Worm (Caenorhabditis elegans): ENCODE results near the gene sqst-1.

sqst-1 gene

ce11 chrIV:12080807-12081206, 46.7 kb downstream of the sqst-1 start:
- TF ChIP-seq nhr-77 (tag; optimal IDR thresholded peaks at IDR 0.05) (no peak), T26A8.4 (GFP tag; IDR thresholded peaks at IDR 0.05) (no peak), unc-62 (GFP tag; optimal IDR thresholded peaks at IDR 0.05 in 1 of 2) (peak in 1 of 2 experiments; percentile 63), unc-62 (tag; optimal IDR thresholded peaks at IDR 0.05) (no peak)

DNA sequence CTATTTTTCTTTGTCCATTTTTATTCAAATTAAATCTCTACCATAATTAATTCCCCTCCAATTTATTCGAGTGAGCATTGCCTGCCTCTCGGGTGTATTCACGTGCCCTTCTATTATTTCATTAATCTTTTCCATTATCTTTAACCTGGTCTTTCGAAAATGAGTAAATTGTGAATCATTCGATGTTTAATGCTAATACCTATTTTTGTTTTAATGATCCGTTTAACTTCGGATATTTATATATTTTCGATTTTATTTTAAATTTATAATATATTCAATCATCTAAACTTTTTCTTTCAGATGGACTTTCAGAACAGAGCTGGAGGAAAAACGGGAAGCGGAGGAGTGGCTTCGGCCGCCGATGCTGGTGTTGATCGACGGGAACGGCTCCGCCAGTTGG, 50.1 kb downstream of the sqst-1 start, which contains the start of gene repo-1:
Gene repo-1, plus strand, starts transcription at position 301 of the 400 bp plus-strand sequence.
- TF ChIP-seq mdl-1 (tag; optimal IDR thresholded peaks at IDR 0.05) (no peak), aha-1 (tag) (peak; percentile 71), duxl-1 (tag; optimal IDR thresholded peaks at IDR 0.05; ENCODE audit: poor library complexity) (no peak), dpl-1 (GFP tag; optimal IDR thresholded peaks at IDR 0.05) (no peak), pha-4 (GFP tag; IDR thresholded peaks at IDR 0.05) (0 out of 2 replicates have a peak, but pooled peaks have one; percentile 11), pha-4 (tag; optimal IDR thresholded peaks at IDR 0.05) (no peak), unc-39 (tag; optimal IDR thresholded peaks at IDR 0.05) (no peak), gei-8 (GFP tag; optimal IDR thresholded peaks at IDR 0.05) (no peak), mxl-2 (GFP tag; conservative IDR thresholded peaks at IDR 0.05) (no peak), jun-1 (tag; optimal IDR thresholded peaks at IDR 0.05) (no peak), ceh-82 (tag; optimal IDR thresholded peaks at IDR 0.05) (no peak), lir-3 (tag; optimal IDR thresholded peaks at IDR 0.05) (no peak)

- TF ChIP-seq mxl-2 (GFP tag; conservative IDR thresholded peaks at IDR 0.05) (no peak), nhr-77 (tag; optimal IDR thresholded peaks at IDR 0.05) (no peak), Y48G9A.11 (GFP tag; IDR thresholded peaks at IDR 0.05) (no peak), nhr-28 (tag; optimal IDR thresholded peaks at IDR 0.05) (no peak), unc-62 (GFP tag; optimal IDR thresholded peaks at IDR 0.05 in 1 of 2) (peak in 1 of 2 experiments; percentile 92), unc-62 (tag; optimal IDR thresholded peaks at IDR 0.05) (no peak)
Observed at ce11 chrIV:12084587-12084986, 50.5 kb downstream of the sqst-1 start.

DNA sequence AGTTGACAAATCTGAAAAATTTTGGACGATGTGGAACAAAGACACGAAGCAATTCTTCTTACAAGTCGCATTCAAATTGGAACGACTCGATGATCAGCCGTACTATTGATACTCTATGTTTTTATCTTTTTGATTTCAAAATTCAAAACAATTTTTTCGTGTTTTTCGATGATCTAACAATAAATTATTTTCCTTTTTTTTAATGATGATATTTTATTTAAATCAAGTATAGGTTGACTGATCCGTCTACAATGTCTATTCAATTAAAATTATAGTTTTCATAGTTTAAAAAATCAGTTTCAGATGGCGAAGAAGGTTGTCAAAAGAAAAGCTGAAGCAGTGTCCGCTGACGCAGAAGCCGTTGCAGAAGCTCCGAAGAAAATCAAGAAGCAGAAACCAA, 51.0 kb downstream of the sqst-1 start, which contains the start of gene rbm-34:
Gene rbm-34, plus strand, starts transcription at position 301 of the 400 bp plus-strand sequence.
- TF ChIP-seq ceh-44 (GFP tag; IDR thresholded peaks at IDR 0.05) (no peak), Y105C5A.15 (GFP tag; IDR thresholded peaks at IDR 0.05) (no peak), egl-27 (tag; optimal IDR thresholded peaks at IDR 0.05) (no peak), F49E8.2 (tag; optimal IDR thresholded peaks at IDR 0.05; ENCODE audit: borderline replicate concordance) (no peak), pha-4 (GFP tag; IDR thresholded peaks at IDR 0.05) (0 out of 2 replicates have a peak, but pooled peaks have one; percentile 41), pha-4 (tag; optimal IDR thresholded peaks at IDR 0.05) (no peak), zip-11 (GFP tag; IDR thresholded peaks at IDR 0.05) (no peak), attf-4 (tag; optimal IDR thresholded peaks at IDR 0.05) (no peak)

Measured in whole organism, L4 larva.